Worm (Caenorhabditis elegans) whole organism, L1 larva: Measurements from ENCODE around the gene ZK154.4.

Experiments used
- C04F5.9 ChIP-seq: sonication (generic microtip); optimal IDR thresholded peaks from 2 replicates; lab custom pipeline; 2016; ENCODE audit warnings: missing genetic modification characterization, missing compliant biosample characterization
- Y116A8C.19 ChIP-seq: sonication (generic microtip); optimal IDR thresholded peaks from 2 replicates; lab custom pipeline; 2016; ENCODE audit warnings: missing compliant biosample characterization, missing genetic modification characterization, borderline replicate concordance
- aha-1 ChIP-seq: fragments of 150-350 bp; optimal IDR thresholded peaks from 2 replicates; lab custom pipeline; 2014; ENCODE audit warnings: missing biosample characterization, missing genetic modification characterization
- aly-2 ChIP-seq: fragments of 150-350 bp; optimal IDR thresholded peaks from 2 replicates; lab custom pipeline; 2014; ENCODE audit warnings: missing biosample characterization, missing genetic modification characterization
- ceh-8 ChIP-seq: fragments of 200-800 bp; sonication (Bioruptor generic); optimal IDR thresholded peaks from 2 replicates; lab custom pipeline; 2018; ENCODE audit warnings: mild to moderate bottlenecking, missing genetic modification characterization, moderate library complexity, missing compliant biosample characterization
- ceh-82 ChIP-seq, 3 experiments: fragments of 150-350 bp in 1 of 3; sonication (generic microtip) in 2 of 3; optimal IDR thresholded peaks; 2 replicates each; lab custom pipeline; 2014 to 2017; ENCODE audit warnings: missing biosample characterization in 3 of 3, missing genetic modification characterization in 3 of 3
- ceh-88 ChIP-seq: fragments of 200-800 bp; sonication (Bioruptor generic); IDR thresholded peaks from 2 replicates; pipeline ENCODE4 v1.3.6; 2022; ENCODE audit warnings: missing genetic modification characterization, missing compliant biosample characterization
- ces-1 ChIP-seq: fragments of 150-350 bp; optimal IDR thresholded peaks from 2 replicates; lab custom pipeline; 2014; ENCODE audit warnings: missing biosample characterization, missing genetic modification reagents, missing genetic modification characterization
- dpl-1 ChIP-seq, 3 experiments: fragments of 150-350 bp in 2 of 3; sonication (generic microtip) in 1 of 3; optimal IDR thresholded peaks; 2 replicates each; lab custom pipeline; 2014 to 2017; ENCODE audit warnings: missing biosample characterization in 3 of 3, missing genetic modification characterization in 3 of 3, missing genetic modification reagents in 3 of 3
- dsc-1 ChIP-seq: sonication (generic microtip); optimal IDR thresholded peaks from 2 replicates; lab custom pipeline; 2016; ENCODE audit warnings: mild to moderate bottlenecking, missing genetic modification characterization, missing compliant biosample characterization
- efl-1 ChIP-seq, 4 experiments: fragments of 150-350 bp; optimal IDR thresholded peaks in 3 of 4; peaks in 1 of 4; 1 replicate in 1 of 4; 2 replicates in 3 of 4; lab custom pipeline; 2014; ENCODE audit warnings: missing biosample characterization in 2 of 4, missing genetic modification characterization in 2 of 4, missing genetic modification reagents in 2 of 4
- efl-3 ChIP-seq: fragments of 200-800 bp; sonication (Bioruptor generic); optimal IDR thresholded peaks from 2 replicates; lab custom pipeline; 2018; ENCODE audit warnings: mild to moderate bottlenecking, missing genetic modification characterization, missing compliant biosample characterization
- elt-3 ChIP-seq, 6 experiments: fragments of 150-350 bp in 1 of 6; sonication (generic microtip); optimal IDR thresholded peaks; 2 replicates each; lab custom pipeline; 2017 to 2018; ENCODE audit warnings: missing biosample characterization in 6 of 6, missing genetic modification characterization in 6 of 6, inconsistent platforms in 1 of 6
- ets-5 ChIP-seq: fragments of 200-800 bp; sonication (Bioruptor generic); IDR thresholded peaks from 2 replicates; pipeline ENCODE4 v1.3.6; 2022; ENCODE audit warnings: missing genetic modification characterization, missing compliant biosample characterization
- fkh-10 ChIP-seq: sonication (generic microtip); optimal IDR thresholded peaks from 2 replicates; lab custom pipeline; 2017; ENCODE audit warnings: missing biosample characterization, missing genetic modification reagents, missing genetic modification characterization
- fkh-4 ChIP-seq: sonication (generic microtip); optimal IDR thresholded peaks from 2 replicates; lab custom pipeline; 2016; ENCODE audit warnings: missing compliant biosample characterization, missing genetic modification characterization, borderline replicate concordance
- fkh-8 ChIP-seq: sonication (generic microtip); optimal IDR thresholded peaks from 2 replicates; lab custom pipeline; 2016; ENCODE audit warnings: mild to moderate bottlenecking, missing genetic modification characterization, missing compliant biosample characterization
- grh-1 ChIP-seq: fragments of 200-800 bp; sonication (Bioruptor generic); IDR thresholded peaks from 2 replicates; pipeline ENCODE4 v1.3.6; 2022; ENCODE audit warnings: missing genetic modification reagents, missing genetic modification characterization, missing compliant biosample characterization
- hlh-4 ChIP-seq: sonication (generic microtip); optimal IDR thresholded peaks from 2 replicates; lab custom pipeline; 2016; ENCODE audit warnings: mild to moderate bottlenecking, missing genetic modification characterization, missing compliant biosample characterization
- irx-1 ChIP-seq: sonication (generic microtip); optimal IDR thresholded peaks from 2 replicates; lab custom pipeline; 2016; ENCODE audit warnings: missing genetic modification characterization, missing compliant biosample characterization
- isw-1 ChIP-seq: fragments of 200-800 bp; sonication (Bioruptor generic); IDR thresholded peaks from 2 replicates; pipeline ENCODE4 v1.3.6; 2022; ENCODE audit warnings: missing genetic modification characterization, missing compliant biosample characterization
- lin-13 ChIP-seq: fragments of 150-350 bp; optimal IDR thresholded peaks from 2 replicates; lab custom pipeline; 2014; ENCODE audit warnings: missing biosample characterization, missing genetic modification reagents, missing genetic modification characterization
- lin-15B ChIP-seq: fragments of 150-350 bp; sonication (generic microtip); optimal IDR thresholded peaks from 3 replicates; lab custom pipeline; 2014; ENCODE audit warnings: missing biosample characterization, missing genetic modification characterization
- lir-3 ChIP-seq: sonication (generic microtip); optimal IDR thresholded peaks from 2 replicates; lab custom pipeline; 2016; ENCODE audit warnings: mild to moderate bottlenecking, missing genetic modification characterization, moderate library complexity, missing compliant biosample characterization; ENCODE audit not compliant: poor library complexity
- lsy-2 ChIP-seq, 2 experiments: fragments of 150-350 bp; optimal IDR thresholded peaks; 2 replicates each; lab custom pipeline; 2014; ENCODE audit warnings: missing biosample characterization in 2 of 2, missing genetic modification characterization in 2 of 2
- mdl-1 ChIP-seq, 2 experiments: fragments of 150-350 bp; optimal IDR thresholded peaks; 2 replicates each; lab custom pipeline; 2014 to 2017; ENCODE audit warnings: missing biosample characterization in 2 of 2, missing genetic modification characterization in 2 of 2, inconsistent platforms in 1 of 2
- mep-1 ChIP-seq: fragments of 150-350 bp; optimal IDR thresholded peaks from 2 replicates; lab custom pipeline; 2014; ENCODE audit warnings: missing biosample characterization, missing genetic modification characterization
- nhr-12 ChIP-seq: sonication (generic microtip); optimal IDR thresholded peaks from 2 replicates; lab custom pipeline; 2017; ENCODE audit warnings: missing biosample characterization, missing genetic modification characterization
- nhr-19 ChIP-seq: fragments of 200-800 bp; sonication (Bioruptor generic); conservative IDR thresholded peaks from 2 replicates; pipeline ENCODE4 v1.3.6; 2022; ENCODE audit warnings: missing genetic modification characterization, missing compliant biosample characterization
- nhr-20 ChIP-seq: sonication (generic microtip); optimal IDR thresholded peaks from 2 replicates; lab custom pipeline; 2016; ENCODE audit warnings: mild to moderate bottlenecking, missing genetic modification characterization, missing compliant biosample characterization
- nhr-237 ChIP-seq: fragments of 150-350 bp; optimal IDR thresholded peaks from 2 replicates; lab custom pipeline; 2014; ENCODE audit warnings: missing biosample characterization, missing genetic modification characterization
- nhr-28 ChIP-seq: fragments of 150-350 bp; optimal IDR thresholded peaks from 2 replicates; lab custom pipeline; 2014; ENCODE audit warnings: missing biosample characterization, missing genetic modification characterization
- nhr-47 ChIP-seq: sonication (generic microtip); optimal IDR thresholded peaks from 2 replicates; lab custom pipeline; 2016; ENCODE audit warnings: mild to moderate bottlenecking, missing genetic modification characterization, moderate library complexity, missing compliant biosample characterization
- nhr-71 ChIP-seq: sonication (generic microtip); optimal IDR thresholded peaks from 2 replicates; lab custom pipeline; 2016; ENCODE audit warnings: mild to moderate bottlenecking, missing genetic modification characterization, moderate library complexity, missing compliant biosample characterization
- nhr-77 ChIP-seq: fragments of 150-350 bp; optimal IDR thresholded peaks from 2 replicates; lab custom pipeline; 2014; ENCODE audit warnings: missing biosample characterization, missing genetic modification characterization
- nhr-84 ChIP-seq: sonication (generic microtip); optimal IDR thresholded peaks from 2 replicates; lab custom pipeline; 2017; ENCODE audit warnings: missing biosample characterization, missing genetic modification characterization
- nhr-90 ChIP-seq: sonication (generic microtip); optimal IDR thresholded peaks from 2 replicates; lab custom pipeline; 2016; ENCODE audit warnings: mild to moderate bottlenecking, missing genetic modification characterization, missing compliant biosample characterization; ENCODE audit not compliant: poor library complexity
- pax-3 ChIP-seq: fragments of 200-800 bp; sonication (Bioruptor generic); optimal IDR thresholded peaks from 2 replicates; lab custom pipeline; 2018; ENCODE audit warnings: mild to moderate bottlenecking, missing genetic modification characterization, moderate library complexity, missing compliant biosample characterization
- pqm-1 ChIP-seq: sonication (generic microtip); optimal IDR thresholded peaks from 3 replicates; lab custom pipeline; 2017; ENCODE audit warnings: missing biosample characterization, missing genetic modification characterization
- rnt-1 ChIP-seq: sonication (generic microtip); optimal IDR thresholded peaks from 2 replicates; lab custom pipeline; 2016; ENCODE audit warnings: mild to moderate bottlenecking, missing genetic modification characterization, moderate library complexity, missing compliant biosample characterization
- skn-1 ChIP-seq: fragments of 150-350 bp; optimal IDR thresholded peaks from 2 replicates; lab custom pipeline; 2014; ENCODE audit warnings: missing biosample characterization, missing genetic modification characterization
- snpc-4 ChIP-seq: fragments of 150-350 bp; optimal IDR thresholded peaks from 2 replicates; lab custom pipeline; 2014; ENCODE audit warnings: missing biosample characterization, missing genetic modification characterization
- snu-23 ChIP-seq: sonication (generic microtip); optimal IDR thresholded peaks from 2 replicates; lab custom pipeline; 2016; ENCODE audit warnings: missing genetic modification characterization, missing compliant biosample characterization
- sptf-1 ChIP-seq: fragments of 150-350 bp; optimal IDR thresholded peaks from 2 replicates; lab custom pipeline; 2014; ENCODE audit warnings: missing biosample characterization, missing genetic modification characterization
- tlp-1 ChIP-seq: fragments of 150-350 bp; optimal IDR thresholded peaks from 2 replicates; lab custom pipeline; 2014; ENCODE audit warnings: missing biosample characterization, missing genetic modification characterization
- unc-130 ChIP-seq: fragments of 150-350 bp; optimal IDR thresholded peaks from 2 replicates; lab custom pipeline; 2017; ENCODE audit warnings: missing biosample characterization, missing genetic modification characterization, inconsistent platforms
- unc-62 ChIP-seq: fragments of 150-350 bp; optimal IDR thresholded peaks from 2 replicates; lab custom pipeline; 2014; ENCODE audit warnings: missing biosample characterization, missing genetic modification reagents, missing genetic modification characterization
- unc-98 ChIP-seq: fragments of 200-800 bp; sonication (Bioruptor generic); IDR thresholded peaks from 2 replicates; pipeline ENCODE4 v1.3.6; 2022; ENCODE audit warnings: missing genetic modification characterization, missing compliant biosample characterization
- vab-15 ChIP-seq: sonication (generic microtip); optimal IDR thresholded peaks from 2 replicates; lab custom pipeline; 2017; ENCODE audit warnings: missing genotype, mild to moderate bottlenecking, missing genetic modification characterization, missing compliant biosample characterization
- zag-1 ChIP-seq: fragments of 150-350 bp; optimal IDR thresholded peaks from 2 replicates; lab custom pipeline; 2014; ENCODE audit warnings: missing biosample characterization, missing genetic modification characterization
- ztf-11 ChIP-seq, 2 experiments: sonication (generic microtip); optimal IDR thresholded peaks; 2 replicates each; lab custom pipeline; 2016 to 2017; ENCODE audit warnings: missing genetic modification characterization in 2 of 2, missing biosample characterization in 1 of 2, missing compliant biosample characterization in 1 of 2

Gene ZK154.4

ce11 chrX:7809352-7810196 lies 27.4 kb upstream of the ZK154.4 start (continued):
- TF ChIP-seq nhr-90 (tag; lab: Kevin White, UChicago) (peak; percentile 34), lsy-2 (tag; optimal IDR thresholded peaks at IDR 0.05; lab: Kevin White, UChicago) (peak; percentile 47 to 68), mdl-1 (tag; optimal IDR thresholded peaks at IDR 0.05; lab: Kevin White, UChicago) (peak in 1 of 2 experiments; percentile 63), grh-1 (GFP tag; lab: Robert Waterston, UW) (no peak), lin-15B (tag; lab: Kevin White, UChicago) (no peak), ceh-88 (GFP tag; lab: Robert Waterston, UW) (no peak), ets-5 (GFP tag; lab: Robert Waterston, UW) (no peak), nhr-20 (peak; percentile 55), pax-3 (tag; lab: Kevin White, UChicago) (no peak), unc-62 (no peak), fkh-8 (tag; lab: Kevin White, UChicago) (peak; percentile 42), nhr-84 (tag; lab: Kevin White, UChicago) (no peak), tlp-1 (tag; lab: Kevin White, UChicago) (no peak), fkh-10 (GFP tag; lab: Kevin White, UChicago) (no peak), fkh-4 (tag; lab: Kevin White, UChicago) (no peak), nhr-28 (tag; lab: Kevin White, UChicago) (no peak), ces-1 (no peak), lin-13 (no peak), unc-130 (tag; lab: Kevin White, UChicago) (peak; percentile 10), elt-3 (tag; optimal IDR thresholded peaks at IDR 0.05; lab: Kevin White, UChicago) (no peak), nhr-237 (no peak), nhr-47 (tag; lab: Kevin White, UChicago) (peak; percentile 60), vab-15 (peak; percentile 3), rnt-1 (peak; percentile 53), hlh-4 (tag; lab: Kevin White, UChicago) (no peak), mep-1 (tag; lab: Kevin White, UChicago) (peak; percentile 66), nhr-77 (tag; lab: Kevin White, UChicago) (no peak), Y116A8C.19 (no peak), irx-1 (peak; percentile 43), dsc-1 (tag; lab: Kevin White, UChicago) (no peak), ceh-8 (no peak), ceh-82 (tag; optimal IDR thresholded peaks at IDR 0.05; lab: Kevin White, UChicago) (peak in 2 of 3 experiments; percentile 42 to 48), pqm-1 (tag; lab: Kevin White, UChicago) (no peak), sptf-1 (tag; lab: Kevin White, UChicago) (no peak), skn-1 (peak; percentile 2), zag-1 (no peak), ztf-11 (tag; optimal IDR thresholded peaks at IDR 0.05; lab: Kevin White, UChicago) (no peak), nhr-71 (tag; lab: Kevin White, UChicago) (peak; percentile 69), C04F5.9 (tag; lab: Kevin White, UChicago) (no peak), efl-3 (GFP tag; lab: Kevin White, UChicago) (no peak), dpl-1 (GFP tag; optimal IDR thresholded peaks at IDR 0.05; lab: Kevin White, UChicago) (peak in 2 of 3 experiments; percentile 11 to 29), efl-1 (optimal IDR thresholded peaks at IDR 0.05; lab: Kevin White, UChicago) (peak; percentile 23 to 31), efl-1 (GFP tag; optimal IDR thresholded peaks at IDR 0.05 in 1 of 2; lab: Kevin White, UChicago) (peak in 1 of 2 experiments; percentile 46), unc-98 (GFP tag; lab: Robert Waterston, UW) (no peak), isw-1 (GFP tag; lab: Robert Waterston, UW) (peak; percentile 20; the same call in 1 of the 2 replicates), snpc-4 (no peak), lir-3 (peak; percentile 21), nhr-19 (GFP tag; lab: Robert Waterston, UW) (peak; percentile 39; the same call in 1 of the 2 replicates), aha-1 (tag; lab: Kevin White, UChicago) (no peak), aly-2 (no peak), nhr-12 (tag; lab: Kevin White, UChicago) (no peak), snu-23 (peak; percentile 77)
